ENCODE assay signal across 1 fruit fly cellular context in genomic region chrX:20654954-20655391, dm6.
TF ChIP-seq lines count a peak whose summit lies in the region.

No protein-coding gene starts in this region.

TF ChIP-seq in whole organism, embryonic, 481 proteins besides CTCF, POLR2A, EP300 and RAD21 (continued from another document and continues in another):
- TF ChIP-seq eyg (GFP tag; optimal IDR thresholded peaks at IDR 0.05; lab: Kevin White, UChicago) (peak; percentile 59), Dll (GFP tag; IDR thresholded peaks at IDR 0.05; lab: Robert Waterston, UW; ENCODE audit: partially characterized antibody) (no peak), dimm (GFP tag; IDR thresholded peaks at IDR 0.05; lab: Robert Waterston, UW) (peak; percentile 59), CG17829 (tag; optimal IDR thresholded peaks at IDR 0.05; lab: Kevin White, UChicago) (peak; percentile 59), bbx (GFP tag; IDR thresholded peaks at IDR 0.05; lab: Robert Waterston, UW; ENCODE audit: partially characterized antibody) (no peak), sisA (GFP tag; IDR thresholded peaks at IDR 0.05; lab: Robert Waterston, UW) (peak; percentile 88), Hmr (GFP tag; optimal IDR thresholded peaks at IDR 0.05; lab: Kevin White, UChicago) (peak; percentile 48), zen2 (GFP tag; IDR thresholded peaks at IDR 0.05; lab: Robert Waterston, UW; ENCODE audit: partially characterized antibody) (no peak), klu (GFP tag; IDR thresholded peaks at IDR 0.05; lab: Robert Waterston, UW) (peak; percentile 38; the same call in 1 of the 2 replicates), trem (tag; optimal IDR thresholded peaks at IDR 0.05; lab: Kevin White, UChicago) (peak; percentile 42), CG10321 (GFP tag; IDR thresholded peaks at IDR 0.05; lab: Robert Waterston, UW) (no peak), CG9817 (tag; optimal IDR thresholded peaks at IDR 0.05; lab: Kevin White, UChicago) (peak; percentile 37), CG2129 (GFP tag; IDR thresholded peaks at IDR 0.05; lab: Robert Waterston, UW; ENCODE audit: partially characterized antibody) (no peak), CG15696 (tag; optimal IDR thresholded peaks at IDR 0.05; lab: Kevin White, UChicago) (peak; percentile 79), CG4707 (GFP tag; optimal IDR thresholded peaks at IDR 0.05; lab: Kevin White, UChicago) (peak; percentile 52), Hsf (GFP tag; optimal IDR thresholded peaks at IDR 0.05; lab: Kevin White, UChicago) (peak; percentile 81), gcm2 (GFP tag; optimal IDR thresholded peaks at IDR 0.05; lab: Kevin White, UChicago) (peak; percentile 17), salm (tag; optimal IDR thresholded peaks at IDR 0.05; lab: Kevin White, UChicago) (peak; percentile 41), CG2889 (GFP tag; IDR thresholded peaks at IDR 0.05; lab: Robert Waterston, UW) (0 out of 3 replicates have a peak, but pooled peaks have one; percentile 59), mirr (GFP tag; optimal IDR thresholded peaks at IDR 0.05; lab: Kevin White, UChicago) (peak; percentile 9), phol (tag; optimal IDR thresholded peaks at IDR 0.05; lab: Kevin White, UChicago) (peak; percentile 71), seq (GFP tag; IDR thresholded peaks at IDR 0.05; lab: Robert Waterston, UW) (peak; percentile 70), HLH4C (GFP tag; IDR thresholded peaks at IDR 0.05; lab: Robert Waterston, UW; ENCODE audit: partially characterized antibody) (no peak), Xbp1 (GFP tag; optimal IDR thresholded peaks at IDR 0.05; lab: Kevin White, UChicago) (peak; percentile 76), ci (GFP tag; IDR thresholded peaks at IDR 0.05; lab: Robert Waterston, UW) (peak; percentile 89), sc (optimal IDR thresholded peaks at IDR 0.05; lab: Kevin White, UChicago) (no peak), sc (GFP tag; optimal IDR thresholded peaks at IDR 0.05; lab: Kevin White, UChicago) (peak; percentile 81), lbe (GFP tag; optimal IDR thresholded peaks at IDR 0.05; lab: Kevin White, UChicago) (no peak), CG9932 (GFP tag; IDR thresholded peaks at IDR 0.05; lab: Robert Waterston, UW) (0 out of 2 replicates have a peak, but pooled peaks have one; percentile 30), CG10274 (GFP tag; optimal IDR thresholded peaks at IDR 0.05; lab: Kevin White, UChicago) (peak; percentile 44), CG16815 (GFP tag; optimal IDR thresholded peaks at IDR 0.05; lab: Kevin White, UChicago) (peak; percentile 72), lov (optimal IDR thresholded peaks at IDR 0.05; lab: Kevin White, UChicago) (no peak), lov (GFP tag; IDR thresholded peaks at IDR 0.05; lab: Robert Waterston, UW) (peak; percentile 87), E2f2 (GFP tag; IDR thresholded peaks at IDR 0.05; lab: Robert Waterston, UW) (peak; percentile 49), p53 (GFP tag; optimal IDR thresholded peaks at IDR 0.05; lab: Kevin White, UChicago) (peak; percentile 69), CG5180 (GFP tag; optimal IDR thresholded peaks at IDR 0.05; lab: Kevin White, UChicago) (peak; percentile 54), sd (tag; optimal IDR thresholded peaks at IDR 0.05; lab: Kevin White, UChicago) (no peak), CkIIα-i1 (GFP tag; IDR thresholded peaks at IDR 0.05; lab: Robert Waterston, UW) (no peak), gem (tag; optimal IDR thresholded peaks at IDR 0.05; lab: Kevin White, UChicago) (peak; percentile 81), CG2875 (GFP tag; optimal IDR thresholded peaks at IDR 0.05; lab: Kevin White, UChicago) (peak; percentile 87), CG1024 (GFP tag; IDR thresholded peaks at IDR 0.05; lab: Robert Waterston, UW) (peak; percentile 81), CG42726 (GFP tag; IDR thresholded peaks at IDR 0.05; lab: Robert Waterston, UW; ENCODE audit: partially characterized antibody) (no peak), chif (GFP tag; optimal IDR thresholded peaks at IDR 0.05; lab: Kevin White, UChicago) (peak; percentile 81 to 84), CG4360 (GFP tag; IDR thresholded peaks at IDR 0.05; lab: Robert Waterston, UW) (peak; percentile 44; the same call in 1 of the 2 replicates), CG18262 (tag; optimal IDR thresholded peaks at IDR 0.05; lab: Kevin White, UChicago) (peak; percentile 78), CrebB (tag; optimal IDR thresholded peaks at IDR 0.05; lab: Kevin White, UChicago) (peak; percentile 55), CG9727 (GFP tag; optimal IDR thresholded peaks at IDR 0.05; lab: Kevin White, UChicago) (peak; percentile 86), slbo (GFP tag; IDR thresholded peaks at IDR 0.05; lab: Robert Waterston, UW) (peak; percentile 72), Rx (GFP tag; IDR thresholded peaks at IDR 0.05; lab: Robert Waterston, UW) (peak; percentile 83), ash1 (GFP tag; optimal IDR thresholded peaks at IDR 0.05; lab: Kevin White, UChicago) (peak; percentile 21), Spps (tag; optimal IDR thresholded peaks at IDR 0.05; lab: Kevin White, UChicago) (peak; percentile 55), CG7271 (tag; optimal IDR thresholded peaks at IDR 0.05; lab: Kevin White, UChicago) (peak; percentile 83), CG11398 (GFP tag; optimal IDR thresholded peaks at IDR 0.05; lab: Kevin White, UChicago) (peak; percentile 79), kni (GFP tag; optimal IDR thresholded peaks at IDR 0.05; lab: Kevin White, UChicago) (peak; percentile 82), Hand (GFP tag; optimal IDR thresholded peaks at IDR 0.05; lab: Kevin White, UChicago) (no peak), B-H1 (GFP tag; IDR thresholded peaks at IDR 0.05; lab: Robert Waterston, UW) (peak; percentile 64), Side (GFP tag; optimal IDR thresholded peaks at IDR 0.05; lab: Kevin White, UChicago) (peak; percentile 72), CG15011 (GFP tag; optimal IDR thresholded peaks at IDR 0.05; lab: Kevin White, UChicago) (peak; percentile 64), CG8290 (GFP tag; optimal IDR thresholded peaks at IDR 0.05; lab: Kevin White, UChicago) (peak; percentile 68), CG8290 (tag; optimal IDR thresholded peaks at IDR 0.05; lab: Kevin White, UChicago) (peak; percentile 68), Hr51 (GFP tag; optimal IDR thresholded peaks at IDR 0.05; lab: Kevin White, UChicago) (peak; percentile 59 to 62), CG10979 (tag; optimal IDR thresholded peaks at IDR 0.05; lab: Kevin White, UChicago) (peak; percentile 74), CG12769 (tag; optimal IDR thresholded peaks at IDR 0.05; lab: Kevin White, UChicago) (peak; percentile 60), Hey (tag; optimal IDR thresholded peaks at IDR 0.05; lab: Kevin White, UChicago) (peak; percentile 63), Sox100B (GFP tag; optimal IDR thresholded peaks at IDR 0.05; lab: Kevin White, UChicago) (peak; percentile 72), tll (GFP tag; optimal IDR thresholded peaks at IDR 0.05; lab: Kevin White, UChicago) (peak in 1 of 2 experiments; percentile 84), Dp (GFP tag; optimal IDR thresholded peaks at IDR 0.05; lab: Kevin White, UChicago) (no peak), TFAM (GFP tag; optimal IDR thresholded peaks at IDR 0.05; lab: Kevin White, UChicago) (peak; percentile 46), Chrac-16 (GFP tag; optimal IDR thresholded peaks at IDR 0.05; lab: Kevin White, UChicago) (peak; percentile 78), stc (GFP tag; IDR thresholded peaks at IDR 0.05; lab: Robert Waterston, UW) (peak; percentile 70), CG10147 (GFP tag; optimal IDR thresholded peaks at IDR 0.05; lab: Kevin White, UChicago) (no peak), Kr (GFP tag; optimal IDR thresholded peaks at IDR 0.05; lab: Kevin White, UChicago) (peak; percentile 86), CG13894 (tag; optimal IDR thresholded peaks at IDR 0.05; lab: Kevin White, UChicago) (no peak), CG1602 (GFP tag; optimal IDR thresholded peaks at IDR 0.05; lab: Kevin White, UChicago) (peak; percentile 74), Jarid2 (GFP tag; optimal IDR thresholded peaks at IDR 0.05; lab: Kevin White, UChicago) (peak; percentile 60), CG6854 (GFP tag; optimal IDR thresholded peaks at IDR 0.05; lab: Kevin White, UChicago) (peak; percentile 15), Ets65A (GFP tag; lab: Kevin White, UChicago) (peak; percentile 97), CG10654 (GFP tag; optimal IDR thresholded peaks at IDR 0.05; lab: Kevin White, UChicago) (peak; percentile 81), CG4820 (GFP tag; optimal IDR thresholded peaks at IDR 0.05; lab: Kevin White, UChicago) (peak; percentile 85), en (GFP tag; optimal IDR thresholded peaks at IDR 0.05; lab: Kevin White, UChicago) (peak; percentile 71), Fer1 (GFP tag; optimal IDR thresholded peaks at IDR 0.05; lab: Kevin White, UChicago) (no peak), CG7839 (tag; optimal IDR thresholded peaks at IDR 0.05; lab: Kevin White, UChicago) (peak; percentile 74), yki (optimal IDR thresholded peaks at IDR 0.05; lab: Kevin White, UChicago) (no peak), CG7928 (GFP tag; optimal IDR thresholded peaks at IDR 0.05; lab: Kevin White, UChicago) (no peak), pum (GFP tag; optimal IDR thresholded peaks at IDR 0.05; lab: Kevin White, UChicago) (peak; percentile 70), nerfin-1 (tag; optimal IDR thresholded peaks at IDR 0.05; lab: Kevin White, UChicago) (peak; percentile 48), hkb (optimal IDR thresholded peaks at IDR 0.05; lab: Kevin White, UChicago) (no peak), hkb (GFP tag; IDR thresholded peaks at IDR 0.05; lab: Robert Waterston, UW) (peak; percentile 87), CG18011 (GFP tag; optimal IDR thresholded peaks at IDR 0.05; lab: Kevin White, UChicago) (peak; percentile 38), zfh1 (GFP tag; IDR thresholded peaks at IDR 0.05; lab: Robert Waterston, UW) (peak; percentile 94), dan (GFP tag; IDR thresholded peaks at IDR 0.05; lab: Robert Waterston, UW) (peak; percentile 81), CG18599 (GFP tag; optimal IDR thresholded peaks at IDR 0.05; lab: Kevin White, UChicago) (peak; percentile 67), grn (GFP tag; optimal IDR thresholded peaks at IDR 0.05; lab: Kevin White, UChicago) (peak; percentile 68), ro (GFP tag; IDR thresholded peaks at IDR 0.05; lab: Robert Waterston, UW) (peak; percentile 64; the same call in 1 of the 2 replicates), CG33557 (GFP tag; optimal IDR thresholded peaks at IDR 0.05; lab: Kevin White, UChicago) (peak; percentile 73), PHDP (tag; optimal IDR thresholded peaks at IDR 0.05; lab: Kevin White, UChicago) (peak; percentile 63), Vsx1 (GFP tag; optimal IDR thresholded peaks at IDR 0.05; lab: Kevin White, UChicago) (peak; percentile 79), CG5953 (GFP tag; IDR thresholded peaks at IDR 0.05; lab: Robert Waterston, UW) (peak; percentile 73), CG7745 (tag; optimal IDR thresholded peaks at IDR 0.05; lab: Kevin White, UChicago) (peak; percentile 13), Taf1 (GFP tag; IDR thresholded peaks at IDR 0.05; lab: Robert Waterston, UW) (peak; percentile 24; the same call in 1 of the 2 replicates), maf-S (GFP tag; optimal IDR thresholded peaks at IDR 0.05; lab: Kevin White, UChicago) (peak; percentile 51), bigmax (GFP tag; optimal IDR thresholded peaks at IDR 0.05; lab: Kevin White, UChicago) (no peak), CG10462 (GFP tag; optimal IDR thresholded peaks at IDR 0.05; lab: Kevin White, UChicago) (peak; percentile 71), CG31224 (GFP tag; IDR thresholded peaks at IDR 0.05; lab: Robert Waterston, UW) (peak; percentile 57), fd3F (GFP tag; optimal IDR thresholded peaks at IDR 0.05; lab: Kevin White, UChicago) (peak; percentile 33), CG15269 (tag; optimal IDR thresholded peaks at IDR 0.05; lab: Kevin White, UChicago) (peak; percentile 52), az2 (GFP tag; optimal IDR thresholded peaks at IDR 0.05; lab: Kevin White, UChicago) (peak; percentile 67), Scr (GFP tag; IDR thresholded peaks at IDR 0.05; lab: Robert Waterston, UW; ENCODE audit: partially characterized antibody) (no peak), CG10959 (GFP tag; IDR thresholded peaks at IDR 0.05; lab: Robert Waterston, UW) (peak; percentile 83), knrl (GFP tag; IDR thresholded peaks at IDR 0.05; lab: Robert Waterston, UW; ENCODE audit: partially characterized antibody) (no peak), Usf (GFP tag; optimal IDR thresholded peaks at IDR 0.05; lab: Kevin White, UChicago) (peak; percentile 67), pnt (GFP tag; optimal IDR thresholded peaks at IDR 0.05; lab: Kevin White, UChicago) (peak; percentile 82), sima (GFP tag; optimal IDR thresholded peaks at IDR 0.05; lab: Kevin White, UChicago) (peak; percentile 8), CG16779 (GFP tag; IDR thresholded peaks at IDR 0.05; lab: Robert Waterston, UW) (no peak), CG17385 (GFP tag; optimal IDR thresholded peaks at IDR 0.05; lab: Kevin White, UChicago) (peak; percentile 43), exex (tag; optimal IDR thresholded peaks at IDR 0.05; lab: Kevin White, UChicago) (no peak), CG12219 (GFP tag; optimal IDR thresholded peaks at IDR 0.05; lab: Kevin White, UChicago) (peak; percentile 45), odd (GFP tag; optimal IDR thresholded peaks at IDR 0.05; lab: Kevin White, UChicago) (peak; percentile 64), Aef1 (GFP tag; IDR thresholded peaks at IDR 0.05; lab: Robert Waterston, UW) (peak; percentile 79), ap (GFP tag; IDR thresholded peaks at IDR 0.05; lab: Robert Waterston, UW) (peak; percentile 83), Elba2 (GFP tag; optimal IDR thresholded peaks at IDR 0.05; lab: Kevin White, UChicago) (no peak), ERR (GFP tag; optimal IDR thresholded peaks at IDR 0.05; lab: Kevin White, UChicago) (peak; percentile 10), D19B (GFP tag; optimal IDR thresholded peaks at IDR 0.05; lab: Kevin White, UChicago) (no peak), CG18764 (GFP tag; optimal IDR thresholded peaks at IDR 0.05; lab: Kevin White, UChicago) (peak; percentile 82), bcd (GFP tag; optimal IDR thresholded peaks at IDR 0.05; lab: Kevin White, UChicago) (peak; percentile 82), ranshi (GFP tag; IDR thresholded peaks at IDR 0.05; lab: Robert Waterston, UW) (peak; percentile 80), da (GFP tag; optimal IDR thresholded peaks at IDR 0.05; lab: Kevin White, UChicago) (peak; percentile 74), Hr3 (GFP tag; optimal IDR thresholded peaks at IDR 0.05; lab: Kevin White, UChicago) (peak; percentile 66), pan (optimal IDR thresholded peaks at IDR 0.05; lab: Kevin White, UChicago) (no peak), pan (GFP tag; optimal IDR thresholded peaks at IDR 0.05 in 1 of 2, IDR thresholded peaks at IDR 0.05 in 1 of 2) (peak in 1 of 2 experiments; percentile 88), zfh2 (GFP tag; optimal IDR thresholded peaks at IDR 0.05; lab: Kevin White, UChicago) (no peak), wdn (GFP tag; IDR thresholded peaks at IDR 0.05; lab: Robert Waterston, UW) (no peak)
